Worm (Caenorhabditis elegans) whole organism, young adult: Measurements from ENCODE around the gene mec-3.

Experiments
- F57C9.4 ChIP-seq: sonication (generic microtip); optimal IDR thresholded peaks from 2 replicates; lab custom pipeline; 2017; ENCODE audit warnings: mild to moderate bottlenecking, missing genetic modification characterization, missing compliant biosample characterization
- Y95B8A.8 ChIP-seq: fragments of 200-800 bp; sonication (Bioruptor generic); IDR thresholded peaks from 2 replicates; pipeline ENCODE4 v1.3.6; 2022; ENCODE audit warnings: missing genetic modification reagents, missing genetic modification characterization, missing compliant biosample characterization
- ama-1 ChIP-seq, 3 experiments: fragments of 150-350 bp in 1 of 3; sonication (generic microtip) in 2 of 3; optimal IDR thresholded peaks; 2 replicates each; lab custom pipeline; 2014 to 2018; ENCODE audit warnings: missing biosample characterization in 2 of 3, missing genetic modification characterization in 2 of 3, missing genetic modification reagents in 2 of 3
- ccch-3 ChIP-seq: fragments of 200-800 bp; sonication (Bioruptor generic); optimal IDR thresholded peaks from 2 replicates; lab custom pipeline; 2018; ENCODE audit warnings: mild to moderate bottlenecking, missing genetic modification characterization, missing compliant biosample characterization
- dox-1 ChIP-seq: fragments of 200-800 bp; sonication (Bioruptor generic); IDR thresholded peaks from 2 replicates; pipeline ENCODE4 v1.3.6; 2022; ENCODE audit warnings: missing genetic modification reagents, missing genetic modification characterization, missing compliant biosample characterization
- dpff-1 ChIP-seq: sonication (generic microtip); optimal IDR thresholded peaks from 2 replicates; lab custom pipeline; 2017; ENCODE audit warnings: mild to moderate bottlenecking, missing genetic modification characterization, missing compliant biosample characterization
- dpl-1 ChIP-seq: fragments of 150-350 bp; optimal IDR thresholded peaks from 2 replicates; lab custom pipeline; 2014; ENCODE audit warnings: missing biosample characterization, missing genetic modification reagents, missing genetic modification characterization
- nhr-120 ChIP-seq: fragments of 200-800 bp; sonication (Bioruptor generic); IDR thresholded peaks from 2 replicates; pipeline ENCODE4 v1.3.6; 2022; ENCODE audit warnings: missing genetic modification characterization, missing compliant biosample characterization
- unc-62 ChIP-seq: fragments of 150-350 bp; optimal IDR thresholded peaks from 2 replicates; lab custom pipeline; 2014; ENCODE audit warnings: missing biosample characterization, missing genetic modification reagents, missing genetic modification characterization

DNA sequence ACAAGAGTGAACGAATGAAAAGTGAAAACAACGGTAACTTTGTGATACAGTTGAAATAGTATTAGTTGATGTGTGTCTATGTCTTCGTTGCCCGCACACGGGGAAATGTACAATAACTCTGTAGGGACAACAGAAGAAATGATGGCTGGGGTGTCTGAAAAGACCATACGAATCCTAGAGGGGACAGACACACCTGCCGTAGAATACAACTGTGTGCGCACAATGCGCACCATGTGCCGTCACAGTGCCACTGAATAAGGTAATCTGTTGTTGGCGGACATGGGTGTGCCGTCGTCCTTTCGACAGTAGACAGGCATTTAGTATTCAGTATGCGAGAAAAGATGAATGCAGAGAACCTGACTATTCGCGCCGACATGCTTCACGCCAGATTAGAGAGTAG, 40.4 kb downstream of the mec-3 start:
- TF ChIP-seq dpl-1 (GFP tag; lab: Kevin White, UChicago) (no peak), unc-62 (GFP tag; lab: Kevin White, UChicago) (no peak), F57C9.4 (tag; lab: Kevin White, UChicago) (no peak), dpff-1 (no peak), Y95B8A.8 (GFP tag; lab: Robert Waterston, UW) (no peak), ccch-3 (no peak), ama-1 (optimal IDR thresholded peaks at IDR 0.05; lab: Kevin White, UChicago) (no peak), ama-1 (GFP tag; optimal IDR thresholded peaks at IDR 0.05; lab: Kevin White, UChicago) (no peak), dox-1 (GFP tag; lab: Robert Waterston, UW) (no peak), nhr-120 (GFP tag; lab: Robert Waterston, UW) (no peak)
